Worm (Caenorhabditis elegans) whole organism, late embryonic: Measurements from ENCODE around the gene atg-10.

Experiments
- C08G9.2 ChIP-seq: sonication (generic microtip); optimal IDR thresholded peaks from 2 replicates; lab custom pipeline; 2016; ENCODE audit warnings: mild to moderate bottlenecking, missing genetic modification characterization, moderate library complexity, missing compliant biosample characterization
- C38D4.7 ChIP-seq: fragments of 200-800 bp; sonication (Bioruptor generic); optimal IDR thresholded peaks from 2 replicates; lab custom pipeline; 2018; ENCODE audit warnings: mild to moderate bottlenecking, missing genetic modification characterization, moderate library complexity, missing compliant biosample characterization
- T23F11.4 ChIP-seq: fragments of 200-800 bp; sonication (Bioruptor generic); optimal IDR thresholded peaks from 2 replicates; lab custom pipeline; 2018; ENCODE audit warnings: mild to moderate bottlenecking, missing genetic modification characterization, missing compliant biosample characterization
- Y22D7AL.16 ChIP-seq: sonication (generic microtip); optimal IDR thresholded peaks from 2 replicates; lab custom pipeline; 2016; ENCODE audit warnings: missing genetic modification characterization, missing compliant biosample characterization
- ahr-1 ChIP-seq: sonication (generic microtip); optimal IDR thresholded peaks from 2 replicates; lab custom pipeline; 2016; ENCODE audit warnings: missing genetic modification characterization, missing compliant biosample characterization
- ceh-2 ChIP-seq: sonication (generic microtip); optimal IDR thresholded peaks from 2 replicates; lab custom pipeline; 2016; ENCODE audit warnings: missing genotype, missing genetic modification characterization, missing compliant biosample characterization
- ceh-22 ChIP-seq: sonication (generic microtip); optimal IDR thresholded peaks from 2 replicates; lab custom pipeline; 2017; ENCODE audit warnings: missing biosample characterization, missing genetic modification characterization
- ceh-24 ChIP-seq: sonication (generic microtip); optimal IDR thresholded peaks from 2 replicates; lab custom pipeline; 2016; ENCODE audit warnings: mild to moderate bottlenecking, missing genetic modification characterization, missing compliant biosample characterization
- ceh-30 ChIP-seq: fragments of 150-350 bp; optimal IDR thresholded peaks from 2 replicates; lab custom pipeline; 2014; ENCODE audit warnings: missing biosample characterization, missing genetic modification characterization
- ceh-34 ChIP-seq: sonication (generic microtip); optimal IDR thresholded peaks from 2 replicates; lab custom pipeline; 2016; ENCODE audit warnings: mild to moderate bottlenecking, missing genetic modification characterization, missing compliant biosample characterization
- ceh-48 ChIP-seq: sonication (generic microtip); optimal IDR thresholded peaks from 2 replicates; lab custom pipeline; 2016; ENCODE audit warnings: missing genetic modification characterization, inconsistent platforms, missing compliant biosample characterization
- ceh-6 ChIP-seq: fragments of 200-800 bp; sonication (Bioruptor generic); optimal IDR thresholded peaks from 2 replicates; lab custom pipeline; 2018; ENCODE audit warnings: mild to moderate bottlenecking, missing genetic modification characterization, missing compliant biosample characterization
- ceh-9 ChIP-seq: sonication (generic microtip); optimal IDR thresholded peaks from 2 replicates; lab custom pipeline; 2016; ENCODE audit warnings: mild to moderate bottlenecking, missing genetic modification characterization, inconsistent platforms, missing compliant biosample characterization
- che-1 ChIP-seq: sonication (generic microtip); optimal IDR thresholded peaks from 2 replicates; lab custom pipeline; 2016; ENCODE audit warnings: mild to moderate bottlenecking, missing genetic modification characterization, missing compliant biosample characterization
- dmd-4 ChIP-seq: sonication (generic microtip); optimal IDR thresholded peaks from 2 replicates; lab custom pipeline; 2016; ENCODE audit warnings: borderline replicate concordance, missing genetic modification characterization, missing compliant biosample characterization
- elt-4 ChIP-seq: sonication (generic microtip); optimal IDR thresholded peaks from 2 replicates; lab custom pipeline; 2016; ENCODE audit warnings: missing genetic modification characterization, missing compliant biosample characterization
- eyg-1 ChIP-seq: sonication (generic microtip); optimal IDR thresholded peaks from 2 replicates; lab custom pipeline; 2016; ENCODE audit warnings: missing genotype, missing genetic modification characterization, missing compliant biosample characterization
- fkh-10 ChIP-seq: fragments of 150-350 bp; optimal IDR thresholded peaks from 2 replicates; lab custom pipeline; 2014; ENCODE audit warnings: missing biosample characterization, missing genetic modification reagents, missing genetic modification characterization
- gmeb-2 ChIP-seq: sonication (generic microtip); optimal IDR thresholded peaks from 2 replicates; lab custom pipeline; 2016; ENCODE audit warnings: missing genetic modification characterization, inconsistent platforms, missing compliant biosample characterization
- hlh-13 ChIP-seq: fragments of 200-800 bp; sonication (Bioruptor generic); optimal IDR thresholded peaks from 2 replicates; lab custom pipeline; 2018; ENCODE audit warnings: mild to moderate bottlenecking, missing genetic modification characterization, missing compliant biosample characterization
- hlh-6 ChIP-seq: sonication (generic microtip); optimal IDR thresholded peaks from 2 replicates; lab custom pipeline; 2016; ENCODE audit warnings: missing genotype, missing genetic modification characterization, missing compliant biosample characterization
- madf-2 ChIP-seq: sonication (generic microtip); optimal IDR thresholded peaks from 2 replicates; lab custom pipeline; 2017; ENCODE audit warnings: missing genetic modification characterization, missing compliant biosample characterization
- nhr-11 ChIP-seq: fragments of 150-350 bp; optimal IDR thresholded peaks from 2 replicates; lab custom pipeline; 2014; ENCODE audit warnings: missing biosample characterization, missing genetic modification characterization
- nhr-232 ChIP-seq: sonication (generic microtip); optimal IDR thresholded peaks from 2 replicates; lab custom pipeline; 2016; ENCODE audit warnings: missing genetic modification characterization, missing compliant biosample characterization
- pax-1 ChIP-seq: fragments of 150-350 bp; optimal IDR thresholded peaks from 2 replicates; lab custom pipeline; 2014; ENCODE audit warnings: missing biosample characterization, missing genetic modification characterization
- pros-1 ChIP-seq: fragments of 150-350 bp; optimal IDR thresholded peaks from 2 replicates; lab custom pipeline; 2014; ENCODE audit warnings: missing biosample characterization, missing genetic modification reagents, missing genetic modification characterization
- rnt-1 ChIP-seq: sonication (generic microtip); optimal IDR thresholded peaks from 2 replicates; lab custom pipeline; 2016; ENCODE audit warnings: missing genetic modification characterization, missing compliant biosample characterization
- sdc-2 ChIP-seq: sonication (generic microtip); optimal IDR thresholded peaks from 2 replicates; lab custom pipeline; 2016; ENCODE audit warnings: missing genotype, missing genetic modification characterization, missing compliant biosample characterization
- sox-4 ChIP-seq: sonication (generic microtip); optimal IDR thresholded peaks from 2 replicates; lab custom pipeline; 2017; ENCODE audit warnings: mild to moderate bottlenecking, missing genetic modification characterization, inconsistent platforms, missing compliant biosample characterization
- syd-9 ChIP-seq: sonication (generic microtip); optimal IDR thresholded peaks from 2 replicates; lab custom pipeline; 2016; ENCODE audit warnings: mild to moderate bottlenecking, missing genetic modification characterization, moderate library complexity, missing compliant biosample characterization
- tbx-2 ChIP-seq: sonication (generic microtip); optimal IDR thresholded peaks from 2 replicates; lab custom pipeline; 2016; ENCODE audit warnings: missing genetic modification characterization, missing compliant biosample characterization
- tbx-7 ChIP-seq: sonication (generic microtip); optimal IDR thresholded peaks from 2 replicates; lab custom pipeline; 2016; ENCODE audit warnings: missing genotype, missing genetic modification characterization, missing compliant biosample characterization
- ttx-3 ChIP-seq: sonication (generic microtip); optimal IDR thresholded peaks from 2 replicates; lab custom pipeline; 2016; ENCODE audit warnings: missing genetic modification reagents, missing genetic modification characterization, missing compliant biosample characterization
- unc-55 ChIP-seq: sonication (generic microtip); optimal IDR thresholded peaks from 2 replicates; lab custom pipeline; 2017; ENCODE audit warnings: missing biosample characterization, missing genetic modification reagents, missing genetic modification characterization
- unc-86 ChIP-seq: sonication (generic microtip); optimal IDR thresholded peaks from 2 replicates; lab custom pipeline; 2016; ENCODE audit warnings: missing genetic modification characterization, missing compliant biosample characterization
- zip-5 ChIP-seq: sonication (generic microtip); optimal IDR thresholded peaks from 2 replicates; lab custom pipeline; 2016; ENCODE audit warnings: missing genetic modification characterization, missing compliant biosample characterization
- ztf-16 ChIP-seq: sonication (generic microtip); optimal IDR thresholded peaks from 2 replicates; lab custom pipeline; 2017; ENCODE audit warnings: missing genetic modification characterization, missing compliant biosample characterization

Gene atg-10

ce11 chrII:8685623-8686022 is 26.7 kb downstream of the atg-10 start, which contains the start of gene C34C6.9:
Gene C34C6.9 (plus strand): TSS chrII:8685923.
- TF ChIP-seq ceh-9 (tag; lab: Kevin White, UChicago) (no peak), nhr-232 (tag; lab: Kevin White, UChicago) (no peak), sox-4 (tag; lab: Kevin White, UChicago) (no peak), ahr-1 (tag; lab: Kevin White, UChicago) (no peak), sdc-2 (no peak), ceh-24 (tag; lab: Kevin White, UChicago) (no peak), eyg-1 (tag; lab: Kevin White, UChicago) (no peak), ttx-3 (no peak), nhr-11 (no peak), ceh-22 (tag; lab: Kevin White, UChicago) (no peak), pros-1 (tag; lab: Kevin White, UChicago) (no peak), zip-5 (tag; lab: Kevin White, UChicago) (no peak), tbx-2 (no peak)
- TF ChIP-seq, all 69 proteins: peak for 0

ce11 chrII:8691344-8691960 is 32.5 kb downstream of the atg-10 start, which contains the start of gene C34C6.3:
Gene C34C6.3 (plus strand): TSS chrII:8691910.
- TF ChIP-seq ceh-22 (tag; lab: Kevin White, UChicago): no peak
- TF ChIP-seq ceh-34 (tag; lab: Kevin White, UChicago): no peak
- no peak for TF ChIP-seq rnt-1 (tag; lab: Kevin White, UChicago)
- no peak for TF ChIP-seq ceh-2 (tag; lab: Kevin White, UChicago)
- no peak for TF ChIP-seq hlh-13 (GFP tag; lab: Kevin White, UChicago)
- TF ChIP-seq hlh-6: no peak
- TF ChIP-seq C08G9.2: no peak
- TF ChIP-seq gmeb-2: no peak
- no peak for TF ChIP-seq ceh-6 (GFP tag; lab: Kevin White, UChicago)
- TF ChIP-seq che-1: no peak
- no peak for TF ChIP-seq unc-86
- TF ChIP-seq elt-4: no peak
- TF ChIP-seq unc-55 (GFP tag; lab: Kevin White, UChicago): no peak
- no peak for TF ChIP-seq fkh-10 (GFP tag; lab: Kevin White, UChicago)

- TF ChIP-seq elt-4: no peak
- no peak for TF ChIP-seq syd-9
- no peak for TF ChIP-seq T23F11.4 (GFP tag; lab: Kevin White, UChicago)
- no peak for TF ChIP-seq madf-2
- no peak for TF ChIP-seq C38D4.7 (GFP tag; lab: Kevin White, UChicago)
- no peak for TF ChIP-seq pax-1 (tag; lab: Kevin White, UChicago)
- TF ChIP-seq sox-4 (tag; lab: Kevin White, UChicago): no peak
- no peak for TF ChIP-seq ceh-6 (GFP tag; lab: Kevin White, UChicago)
- no peak for TF ChIP-seq C08G9.2
- no peak for TF ChIP-seq nhr-11
- no peak for TF ChIP-seq Y22D7AL.16 (tag; lab: Kevin White, UChicago)
- no peak for TF ChIP-seq ceh-30
- TF ChIP-seq dmd-4 (tag; lab: Kevin White, UChicago): no peak
- TF ChIP-seq ztf-16 (tag; lab: Kevin White, UChicago): no peak
- TF ChIP-seq gmeb-2: no peak
- TF ChIP-seq ceh-48: no peak
- TF ChIP-seq che-1: no peak
Measured at ce11 chrII:8695783-8696182, 36.8 kb downstream of the atg-10 start, which contains the start of gene C34C6.10. Gene C34C6.10 (minus strand): TSS chrII:8695883.

- TF ChIP-seq syd-9 (no peak), ceh-6 (GFP tag; lab: Kevin White, UChicago) (no peak), tbx-7 (tag; lab: Kevin White, UChicago) (no peak), ceh-9 (tag; lab: Kevin White, UChicago) (no peak), rnt-1 (tag; lab: Kevin White, UChicago) (no peak), hlh-13 (GFP tag; lab: Kevin White, UChicago) (no peak)
Measured at ce11 chrII:8698828-8699227, 39.9 kb downstream of the atg-10 start, which contains the start of gene chdh-1. Gene chdh-1 (minus strand): TSS chrII:8698928.
